Worm (Caenorhabditis elegans) whole organism, L3 larva: ENCODE data around the gene lgc-5.

Experiments
- aly-2 ChIP-seq: fragments of 150-350 bp; optimal IDR thresholded peaks from 2 replicates; lab custom pipeline; 2014; ENCODE audit warnings: missing biosample characterization, missing genetic modification characterization
- ama-1 ChIP-seq: fragments of 150-350 bp; optimal IDR thresholded peaks from 2 replicates; lab custom pipeline; 2018
- jun-1 ChIP-seq: fragments of 150-350 bp; optimal IDR thresholded peaks from 2 replicates; lab custom pipeline; 2014; ENCODE audit warnings: missing biosample characterization, missing genetic modification reagents, missing genetic modification characterization
- nhr-25 ChIP-seq: sonication (generic microtip); optimal IDR thresholded peaks from 2 replicates; lab custom pipeline; 2017; ENCODE audit warnings: missing biosample characterization, missing genetic modification characterization
- zag-1 ChIP-seq: fragments of 150-350 bp; optimal IDR thresholded peaks from 2 replicates; lab custom pipeline; 2014; ENCODE audit warnings: missing biosample characterization, missing genetic modification characterization

DNA sequence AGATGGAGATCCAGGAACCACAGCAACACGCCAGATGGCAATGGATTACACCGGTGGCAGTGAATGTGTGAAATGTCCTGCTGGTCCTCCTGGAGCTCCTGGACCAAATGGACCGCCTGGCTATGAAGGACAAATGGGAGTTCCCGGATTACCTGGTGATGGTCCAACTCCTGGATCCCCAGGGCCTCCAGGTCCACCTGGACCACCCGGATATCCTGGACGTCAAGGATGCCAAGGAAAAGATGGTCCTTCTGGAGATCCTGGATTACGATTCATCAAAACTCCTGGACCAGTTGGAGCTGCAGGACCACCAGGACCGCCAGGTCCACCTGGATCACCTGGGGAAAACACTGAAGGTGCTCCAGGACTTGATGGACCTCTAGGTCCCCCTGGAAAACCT lies 14.8 kb downstream of the lgc-5 start:
- TF ChIP-seq zag-1 (no peak), aly-2 (tag; lab: Kevin White, UChicago) (no peak), nhr-25 (tag; lab: Kevin White, UChicago) (no peak), jun-1 (tag; lab: Kevin White, UChicago) (no peak), ama-1 (lab: Kevin White, UChicago) (no peak)
